Worm (Caenorhabditis elegans): ENCODE results near the gene Y79H2A.12.

DNA sequence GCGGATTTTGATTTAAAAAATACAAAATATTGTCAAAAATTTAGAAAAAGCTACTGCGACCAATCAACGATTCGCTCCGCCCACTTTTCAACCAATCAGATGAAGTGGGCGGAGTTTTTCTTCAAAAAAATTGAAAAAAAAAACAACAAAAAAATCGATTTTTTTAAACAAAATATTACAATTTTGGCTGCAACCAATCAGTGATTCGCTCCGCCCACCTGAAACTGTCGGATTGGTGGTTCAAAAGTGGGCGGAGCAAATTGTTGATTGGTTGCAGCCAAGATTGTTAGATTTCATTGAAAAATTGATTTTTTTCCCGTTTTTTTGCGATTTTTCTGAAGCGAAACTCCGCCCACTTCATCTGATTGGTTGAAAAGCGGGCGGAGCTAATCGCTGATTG lies 4.6 kb upstream of the Y79H2A.12 start:
- TF ChIP-seq med-1 (GFP tag; optimal IDR thresholded peaks at IDR 0.05; ENCODE audit: insufficient read depth) (no peak), tab-1 (GFP tag; IDR thresholded peaks at IDR 0.05) (no peak), ztf-29 (GFP tag; IDR thresholded peaks at IDR 0.05) (no peak), ref-1 (GFP tag; conservative IDR thresholded peaks at IDR 0.05) (no peak), T22C8.4 (GFP tag; IDR thresholded peaks at IDR 0.05) (no peak), ztf-23 (GFP tag; IDR thresholded peaks at IDR 0.05) (no peak), cog-1 (tag; optimal IDR thresholded peaks at IDR 0.05) (no peak), klf-2 (GFP tag; conservative IDR thresholded peaks at IDR 0.05) (no peak), flt-1 (GFP tag; IDR thresholded peaks at IDR 0.05) (no peak)

Data from whole organism, midembryonic.